Worm (Caenorhabditis elegans): Measurements from ENCODE around the gene F54C8.6.

F54C8.6 gene

DNA sequence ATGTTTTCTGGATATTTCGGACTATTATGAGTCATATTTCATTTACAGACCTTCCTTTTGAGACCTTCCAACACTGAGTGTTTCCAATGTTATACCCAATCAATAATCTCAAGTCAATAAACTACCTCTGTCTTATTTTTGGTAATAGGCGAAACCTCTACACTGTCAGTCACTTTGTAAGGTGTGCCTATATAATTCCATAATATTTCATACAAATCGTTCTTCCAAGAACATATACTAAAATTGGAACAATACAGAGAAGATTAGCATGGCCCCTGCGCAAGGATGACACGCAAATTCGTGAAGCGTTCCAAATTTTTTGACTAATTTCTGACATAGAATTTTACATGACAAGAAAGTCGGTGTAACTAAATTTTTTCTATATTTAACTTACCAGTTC, 380 bp downstream of the F54C8.6 start:
- TF ChIP-seq pes-1 (GFP tag; IDR thresholded peaks at IDR 0.05): 0 out of 2 replicates have a peak, but pooled peaks have one; percentile 13

DNA sequence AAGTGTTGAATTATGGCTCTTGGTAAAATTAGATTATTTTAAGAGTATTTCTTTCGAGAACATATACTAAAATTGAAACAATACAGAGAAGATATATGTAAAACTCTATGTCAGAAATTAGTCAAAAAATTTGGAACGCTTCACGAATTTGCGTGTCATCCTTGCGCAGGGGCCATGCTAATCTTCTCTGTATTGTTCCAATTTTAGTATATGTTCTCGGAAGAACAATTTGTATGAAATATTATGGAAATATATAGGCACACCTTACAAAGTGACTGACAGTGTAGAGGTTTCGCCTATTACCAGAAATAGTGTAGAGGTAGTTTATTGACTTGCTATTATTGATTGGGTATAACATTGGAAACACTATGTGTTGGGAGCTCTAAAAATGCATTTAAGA, 2.1 kb downstream of the F54C8.6 start:
- peak; percentile 65 for TF ChIP-seq pes-1 (GFP tag; IDR thresholded peaks at IDR 0.05)

DNA sequence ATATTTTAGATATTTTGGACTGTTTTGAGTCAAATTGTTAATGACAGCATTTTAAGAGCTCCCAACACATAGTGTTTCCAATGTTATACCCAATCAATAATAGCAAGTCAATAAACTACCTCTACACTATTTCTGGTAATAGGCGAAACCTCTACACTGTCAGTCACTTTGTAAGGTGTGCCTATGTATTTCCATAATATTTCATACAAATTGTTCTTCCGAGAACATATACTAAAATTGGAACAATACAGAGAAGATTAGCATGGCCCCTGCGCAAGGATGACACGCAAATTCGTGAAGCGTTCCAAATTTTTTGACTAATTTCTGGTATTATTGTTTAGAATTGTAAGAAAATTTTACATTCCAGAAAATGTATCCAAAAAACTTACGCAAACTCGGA, 4.0 kb downstream of the F54C8.6 start:
- peak; percentile 52; the same call in 1 of the 2 replicates for TF ChIP-seq pes-1 (GFP tag; IDR thresholded peaks at IDR 0.05)

DNA sequence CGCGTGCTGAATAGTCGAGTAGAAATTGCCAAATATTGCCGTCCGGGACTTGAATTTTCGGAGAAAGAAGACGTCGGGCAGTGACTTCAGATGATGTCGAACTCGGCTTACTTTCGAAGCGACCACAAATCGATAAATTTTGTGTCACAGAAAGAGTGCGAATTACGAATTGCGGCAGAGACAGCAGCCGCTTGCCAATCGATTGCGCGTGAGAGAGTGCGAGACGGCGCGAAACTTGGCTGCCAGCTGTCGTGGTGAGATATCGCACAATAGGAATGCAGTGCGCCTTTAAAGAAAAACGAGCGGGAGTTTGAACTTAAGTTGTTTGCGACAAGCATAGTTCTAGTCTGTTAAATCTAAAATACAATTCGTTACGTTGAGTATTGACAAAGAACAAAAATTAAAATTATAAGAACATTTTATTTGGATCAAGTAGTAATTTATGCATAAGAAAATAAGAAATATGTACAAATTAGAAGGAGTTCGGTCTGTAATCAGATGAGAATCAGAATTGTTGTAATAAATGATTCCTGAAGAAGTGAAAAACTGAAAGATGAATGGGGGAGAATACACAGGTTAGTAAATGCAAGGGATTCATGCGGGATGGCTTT, 6.2 kb downstream of the F54C8.6 start, which contains the start of gene pir-2:
Gene pir-2 (minus strand): TSS at position 218 of the 611 bp plus-strand sequence.
- TF ChIP-seq hmg-4 (GFP tag; optimal IDR thresholded peaks at IDR 0.05) (peak; percentile 46), pes-1 (GFP tag; IDR thresholded peaks at IDR 0.05) (peak; percentile 27; the same call in 1 of the 2 replicates), B0310.2 (tag; optimal IDR thresholded peaks at IDR 0.05) (peak; percentile 23), hnd-1 (tag; optimal IDR thresholded peaks at IDR 0.05) (no peak), tbx-37 (GFP tag; conservative IDR thresholded peaks at IDR 0.05) (no peak), sea-1 (GFP tag; conservative IDR thresholded peaks at IDR 0.05) (0 out of 2 replicates have a peak, but pooled peaks have one; percentile 39)

DNA sequence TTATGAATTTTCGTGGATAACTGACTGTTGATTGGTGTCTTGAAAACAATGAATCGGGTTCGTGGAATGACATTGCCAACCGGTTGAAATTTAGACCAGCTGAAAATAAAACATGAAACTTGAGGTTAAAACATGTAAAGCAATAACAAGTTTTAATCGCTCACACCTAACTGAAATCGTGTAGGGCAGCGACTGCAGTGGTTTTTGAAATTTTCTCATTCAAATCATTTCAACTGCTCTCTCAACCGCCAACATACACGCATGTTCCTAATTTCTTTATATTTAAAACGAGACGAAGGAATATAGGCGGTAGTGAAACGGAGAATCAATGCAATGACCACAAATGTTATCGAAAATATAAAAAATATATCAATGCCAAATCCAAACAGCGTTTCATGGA, 6.9 kb downstream of the F54C8.6 start:
- TF ChIP-seq B0310.2 (tag; optimal IDR thresholded peaks at IDR 0.05): no peak
- no peak for TF ChIP-seq hmbx-1 (tag; optimal IDR thresholded peaks at IDR 0.05)
- no peak for TF ChIP-seq ets-7 (tag; optimal IDR thresholded peaks at IDR 0.05)
- TF ChIP-seq F13C5.2 (tag; optimal IDR thresholded peaks at IDR 0.05): no peak
- TF ChIP-seq tbx-11 (GFP tag; IDR thresholded peaks at IDR 0.05): no peak
- no peak for TF ChIP-seq ceh-13 (GFP tag; optimal IDR thresholded peaks at IDR 0.05)
- TF ChIP-seq hmg-4 (GFP tag; optimal IDR thresholded peaks at IDR 0.05): no peak

DNA sequence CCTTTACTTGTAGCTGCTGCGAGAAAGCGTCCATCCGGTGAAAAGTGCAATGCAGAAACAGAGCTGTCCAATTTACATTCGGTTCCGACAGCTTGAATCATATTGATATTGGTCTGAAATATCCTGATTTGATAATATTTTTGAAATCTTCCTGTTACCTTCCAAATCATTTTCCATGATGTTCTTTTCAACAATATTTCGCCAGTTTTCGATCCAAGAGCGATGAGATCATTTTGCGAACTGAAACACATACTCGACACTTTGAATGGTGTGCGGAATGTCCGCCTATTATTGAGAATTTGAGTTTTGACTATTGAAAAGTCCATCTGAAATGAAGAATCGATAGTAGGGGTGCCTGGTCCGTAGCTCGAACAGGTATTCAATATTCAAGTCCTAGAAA, 8.6 kb downstream of the F54C8.6 start, which contains the start of gene emb-30:
Gene emb-30 (minus strand): TSS at position 328 of the 400 bp plus-strand sequence.
- TF ChIP-seq hnd-1 (tag; optimal IDR thresholded peaks at IDR 0.05) (no peak), ets-7 (tag; optimal IDR thresholded peaks at IDR 0.05) (no peak), flt-1 (GFP tag; IDR thresholded peaks at IDR 0.05) (no peak), hmbx-1 (tag; optimal IDR thresholded peaks at IDR 0.05) (no peak), sea-1 (GFP tag; conservative IDR thresholded peaks at IDR 0.05) (no peak), tra-4 (tag; optimal IDR thresholded peaks at IDR 0.05) (no peak), pes-1 (GFP tag; IDR thresholded peaks at IDR 0.05) (no peak), ama-1 (optimal IDR thresholded peaks at IDR 0.05) (no peak), scrt-1 (GFP tag; IDR thresholded peaks at IDR 0.05) (no peak), ceh-36 (tag; optimal IDR thresholded peaks at IDR 0.05) (no peak), tbx-37 (GFP tag; conservative IDR thresholded peaks at IDR 0.05) (no peak), ceh-13 (GFP tag; optimal IDR thresholded peaks at IDR 0.05) (no peak), B0310.2 (tag; optimal IDR thresholded peaks at IDR 0.05) (no peak), hmg-4 (GFP tag; optimal IDR thresholded peaks at IDR 0.05) (no peak), F13C5.2 (tag; optimal IDR thresholded peaks at IDR 0.05) (no peak), tbx-11 (GFP tag; IDR thresholded peaks at IDR 0.05) (no peak)

DNA sequence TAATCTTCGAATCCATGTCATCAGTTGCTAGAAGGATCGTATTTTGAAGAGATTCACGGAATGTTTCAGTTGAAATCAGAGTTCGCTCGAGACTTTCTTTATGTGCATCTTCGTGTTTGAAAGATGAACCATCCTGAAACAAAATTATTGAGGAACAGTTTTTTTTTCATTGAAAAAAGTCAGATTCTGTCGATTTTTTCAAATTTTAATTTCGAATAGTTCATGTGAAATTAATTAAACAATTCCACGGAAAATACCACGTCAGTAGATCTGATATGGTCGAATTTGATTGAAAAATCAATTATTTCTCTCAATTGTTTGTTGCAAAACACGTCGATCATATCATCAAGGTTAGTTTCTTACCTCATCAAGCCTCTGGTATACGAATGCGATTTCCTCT, 10.3 kb downstream of the F54C8.6 start, which contains the start of gene F54C8.1:
Gene F54C8.1 (plus strand): TSS at position 301 of the 400 bp plus-strand sequence.
- TF ChIP-seq B0310.2 (tag; optimal IDR thresholded peaks at IDR 0.05): no peak
- no peak for TF ChIP-seq ama-1 (optimal IDR thresholded peaks at IDR 0.05)
- TF ChIP-seq hnd-1 (tag; optimal IDR thresholded peaks at IDR 0.05): no peak

DNA sequence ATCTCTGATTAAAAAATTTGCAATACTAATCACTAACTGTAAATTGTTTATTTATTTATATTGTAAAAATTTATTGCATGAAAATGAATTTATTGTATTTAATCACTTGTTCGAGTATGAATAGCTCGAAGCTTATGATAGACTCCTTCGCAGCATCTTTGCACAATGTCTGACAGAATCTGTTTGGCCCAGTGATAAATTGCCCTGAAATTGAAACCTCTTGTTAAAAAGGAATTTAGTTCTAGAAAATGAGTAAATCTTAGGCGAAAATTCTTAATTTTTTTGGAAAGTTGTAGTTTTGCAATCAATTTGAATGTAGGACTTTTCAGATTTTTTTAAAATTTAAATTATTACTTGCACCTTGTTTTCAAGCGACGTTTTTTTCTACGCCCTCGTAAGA, 14.7 kb downstream of the F54C8.6 start:
- no peak for TF ChIP-seq flt-1 (GFP tag; IDR thresholded peaks at IDR 0.05)
- TF ChIP-seq ets-7 (tag; optimal IDR thresholded peaks at IDR 0.05): no peak
- no peak for TF ChIP-seq sea-1 (GFP tag; conservative IDR thresholded peaks at IDR 0.05)
- TF ChIP-seq F13C5.2 (tag; optimal IDR thresholded peaks at IDR 0.05): no peak
- no peak for TF ChIP-seq pes-1 (GFP tag; IDR thresholded peaks at IDR 0.05)
- no peak for TF ChIP-seq tbx-37 (GFP tag; conservative IDR thresholded peaks at IDR 0.05)

DNA sequence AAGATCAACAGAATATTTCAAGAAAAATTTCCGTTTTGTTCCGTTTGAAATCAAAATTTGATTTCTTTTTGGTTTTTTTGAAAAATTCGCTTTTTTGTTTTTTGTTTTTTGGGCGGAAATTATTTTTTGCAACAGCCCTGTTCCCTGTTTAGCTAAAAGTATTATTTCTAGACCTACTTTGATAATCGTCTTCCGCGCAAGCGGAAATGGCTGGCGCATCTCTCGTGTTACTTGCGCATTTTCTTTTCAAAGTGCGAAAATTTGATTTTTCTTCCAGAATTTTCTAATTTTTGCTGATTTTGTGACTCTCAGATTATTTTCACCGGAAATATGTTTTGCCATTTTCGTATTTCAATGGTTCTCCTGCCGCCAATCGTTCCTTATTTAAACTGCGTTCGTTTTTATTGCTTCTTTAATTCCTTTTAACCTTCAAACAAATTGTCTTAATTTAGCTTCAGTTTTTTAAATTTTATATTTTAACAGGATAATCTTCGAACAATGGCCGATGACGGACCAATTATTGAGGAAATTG, 16.1 kb downstream of the F54C8.6 start, which contains the start of gene cpar-1:
Gene cpar-1 (plus strand): TSS at position 482 of the 532 bp plus-strand sequence.
- no peak for TF ChIP-seq tbx-37 (GFP tag; conservative IDR thresholded peaks at IDR 0.05)
- no peak for TF ChIP-seq sea-1 (GFP tag; conservative IDR thresholded peaks at IDR 0.05)
- TF ChIP-seq B0310.2 (tag; optimal IDR thresholded peaks at IDR 0.05): no peak
- no peak for TF ChIP-seq tbx-11 (GFP tag; IDR thresholded peaks at IDR 0.05)
- no peak for TF ChIP-seq aly-1 (tag; optimal IDR thresholded peaks at IDR 0.05)
- no peak for TF ChIP-seq scrt-1 (GFP tag; IDR thresholded peaks at IDR 0.05)
